Fruit fly (Drosophila melanogaster) whole organism, pupa: ENCODE measurements around the gene cd.
A peak's percentile ranks its signal among the peaks of the same experiment; 100 is the strongest.

Experiments
- CG13204 ChIP-seq: fragments of 200-800 bp; sonication (Bioruptor generic); optimal IDR thresholded peaks from 2 replicates; lab custom pipeline; 2018; ENCODE audit warnings: missing biosample characterization, mild to moderate bottlenecking, missing genetic modification characterization, moderate library complexity
- CG17806 ChIP-seq: fragments of 200-800 bp; sonication (Bioruptor generic); optimal IDR thresholded peaks from 2 replicates; lab custom pipeline; 2018; ENCODE audit warnings: missing biosample characterization, mild to moderate bottlenecking, missing genetic modification characterization, moderate library complexity
- EcR ChIP-seq: fragments of 200-800 bp; sonication (Bioruptor generic); optimal IDR thresholded peaks from 3 replicates; lab custom pipeline; 2019; ENCODE audit warnings: missing biosample characterization, missing genetic modification characterization, mild to moderate bottlenecking, moderate library complexity, missing genetic modification reagents
- Pif1B ChIP-seq: fragments of 200-800 bp; sonication (Bioruptor generic); optimal IDR thresholded peaks from 3 replicates; lab custom pipeline; 2016; ENCODE audit warnings: missing biosample characterization, missing genetic modification characterization

DNA sequence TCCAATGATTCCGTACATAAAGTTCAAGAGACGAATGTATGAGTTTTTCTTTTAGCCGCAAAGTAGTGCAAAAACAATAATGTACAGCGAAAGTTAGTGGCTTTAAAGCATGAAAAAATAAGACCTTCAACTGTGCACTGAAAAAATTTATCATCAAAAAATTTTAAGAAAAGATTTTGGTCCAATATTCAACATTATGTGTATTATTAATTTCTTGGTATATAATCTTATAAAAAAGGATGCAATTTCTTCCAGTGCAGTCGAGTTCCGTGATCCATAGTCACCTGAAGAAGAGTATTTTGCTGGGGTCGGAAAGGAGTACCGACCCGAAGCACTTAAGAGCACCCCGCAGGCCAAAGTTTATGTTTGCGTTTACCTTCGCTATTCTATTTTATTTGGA lies 26.1 kb upstream of the cd start:
- peak; percentile 11 for TF ChIP-seq CG17806
- peak; percentile 11 for TF ChIP-seq Pif1B
- TF ChIP-seq EcR = no peak
- no peak for TF ChIP-seq CG13204 (GFP tag; lab: Kevin White, UChicago)
